Worm (Caenorhabditis elegans) whole organism, early embryonic: ENCODE results near the gene Y46C8AM.1.
A peak's percentile ranks its signal among the peaks of the same experiment; 100 is the strongest.
"Not testable (repeated sequence)": the region's sequence is repeated elsewhere in the genome, so short reads cannot be mapped to it uniquely, and the experiment has no call there.

Source experiments
- B0310.2 ChIP-seq: sonication (generic microtip); optimal IDR thresholded peaks from 2 replicates; lab custom pipeline; 2016; ENCODE audit warnings: mild to moderate bottlenecking, missing genetic modification characterization, missing compliant biosample characterization
- F13C5.2 ChIP-seq: sonication (generic microtip); optimal IDR thresholded peaks from 2 replicates; lab custom pipeline; 2017; ENCODE audit warnings: mild to moderate bottlenecking, missing genetic modification characterization, inconsistent platforms, missing compliant biosample characterization
- aly-1 ChIP-seq: sonication (generic microtip); optimal IDR thresholded peaks from 2 replicates; lab custom pipeline; 2016; ENCODE audit warnings: missing genetic modification characterization, missing compliant biosample characterization
- ama-1 ChIP-seq: fragments of 150-350 bp; optimal IDR thresholded peaks from 2 replicates; lab custom pipeline; 2014
- ceh-13 ChIP-seq: fragments of 200-800 bp; sonication (Bioruptor generic); optimal IDR thresholded peaks from 2 replicates; lab custom pipeline; 2018; ENCODE audit warnings: mild to moderate bottlenecking, missing genetic modification characterization, missing compliant biosample characterization
- ceh-36 ChIP-seq: sonication (generic microtip); optimal IDR thresholded peaks from 2 replicates; lab custom pipeline; 2016; ENCODE audit warnings: missing genetic modification characterization, inconsistent platforms, missing compliant biosample characterization
- ets-7 ChIP-seq: sonication (generic microtip); optimal IDR thresholded peaks from 2 replicates; lab custom pipeline; 2016; ENCODE audit warnings: missing genotype, missing genetic modification characterization, missing compliant biosample characterization
- flt-1 ChIP-seq: fragments of 200-800 bp; sonication (Bioruptor generic); IDR thresholded peaks from 2 replicates; pipeline ENCODE4 v1.3.6; 2022; ENCODE audit warnings: missing genetic modification characterization, missing compliant biosample characterization
- hmbx-1 ChIP-seq: sonication (generic microtip); optimal IDR thresholded peaks from 2 replicates; lab custom pipeline; 2016; ENCODE audit warnings: mild to moderate bottlenecking, missing genetic modification characterization, missing compliant biosample characterization
- hmg-4 ChIP-seq: fragments of 200-800 bp; sonication (Bioruptor generic); optimal IDR thresholded peaks from 2 replicates; lab custom pipeline; 2018; ENCODE audit warnings: mild to moderate bottlenecking, missing genetic modification characterization, missing compliant biosample characterization
- hnd-1 ChIP-seq: sonication (generic microtip); optimal IDR thresholded peaks from 2 replicates; lab custom pipeline; 2016; ENCODE audit warnings: missing genetic modification characterization, missing compliant biosample characterization
- pes-1 ChIP-seq: fragments of 200-800 bp; sonication (Bioruptor generic); IDR thresholded peaks from 2 replicates; pipeline ENCODE4 v1.3.6; 2022; ENCODE audit warnings: missing genetic modification reagents, missing genetic modification characterization, missing compliant biosample characterization
- scrt-1 ChIP-seq: fragments of 200-800 bp; sonication (Bioruptor generic); IDR thresholded peaks from 2 replicates; pipeline ENCODE4 v1.3.6; 2022; ENCODE audit warnings: missing genetic modification characterization, missing compliant biosample characterization
- sea-1 ChIP-seq: fragments of 200-800 bp; sonication (Bioruptor generic); conservative IDR thresholded peaks from 2 replicates; pipeline ENCODE4 v1.3.6; 2022; ENCODE audit warnings: missing genetic modification characterization, missing compliant biosample characterization
- tbx-11 ChIP-seq: fragments of 200-800 bp; sonication (Bioruptor generic); IDR thresholded peaks from 2 replicates; pipeline ENCODE4 v1.3.6; 2022; ENCODE audit warnings: missing genetic modification characterization, missing compliant biosample characterization
- tbx-37 ChIP-seq: fragments of 200-800 bp; sonication (Bioruptor generic); conservative IDR thresholded peaks from 2 replicates; pipeline ENCODE4 v1.3.6; 2022; ENCODE audit warnings: missing genetic modification reagents, missing genetic modification characterization, missing compliant biosample characterization
- tra-4 ChIP-seq: sonication (generic microtip); optimal IDR thresholded peaks from 2 replicates; lab custom pipeline; 2017; ENCODE audit warnings: missing genetic modification characterization, missing compliant biosample characterization

Y46C8AM.1 gene

DNA sequence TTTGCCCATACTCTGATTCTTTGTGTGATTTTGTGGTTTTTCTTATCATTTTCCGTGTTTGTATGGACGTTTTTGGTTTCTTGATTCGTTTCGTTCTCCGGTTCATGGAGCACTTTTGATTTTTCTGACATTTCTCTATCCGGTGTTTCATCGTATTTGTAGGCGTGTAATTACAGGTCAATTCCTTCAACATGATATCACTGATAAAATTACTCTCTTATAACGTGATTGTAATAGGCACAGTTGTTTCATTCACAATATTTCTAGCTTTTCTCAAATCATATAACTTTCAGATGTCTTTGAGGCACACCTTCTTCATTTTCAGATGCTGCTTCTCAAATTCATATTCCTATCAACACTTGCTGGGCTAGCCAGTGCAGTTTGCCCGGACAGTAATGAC, 30.3 kb upstream of the Y46C8AM.1 start, which contains the start of gene clec-70:
Gene clec-70 (plus strand): TSS at position 301 of the 400 bp plus-strand sequence.
- TF ChIP-seq sea-1; ets-7 (tag; lab: Kevin White, UChicago); ama-1 (lab: Kevin White, UChicago): not testable (repeated sequence)

DNA sequence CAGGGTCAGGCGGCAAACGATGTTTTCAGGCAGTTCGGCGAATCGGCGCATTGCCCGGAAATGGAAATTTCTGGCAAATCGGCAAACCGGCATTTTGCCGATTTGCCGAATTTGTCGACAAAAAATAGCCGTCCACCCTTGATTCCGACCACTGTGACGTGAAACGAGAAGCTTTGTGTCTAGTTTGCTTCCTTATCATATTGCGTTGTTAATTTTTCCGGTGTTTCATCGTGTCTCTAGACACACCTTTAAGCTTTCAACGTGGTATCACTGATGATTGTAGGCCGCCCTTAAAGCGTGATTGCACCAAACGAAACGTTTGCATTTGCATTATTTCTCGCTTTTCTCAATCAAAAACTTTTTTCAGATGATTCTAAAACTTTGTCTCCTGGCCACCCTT, 25.6 kb upstream of the Y46C8AM.1 start, which contains the start of gene clec-71:
Gene clec-71 (plus strand): TSS at position 362 of the 400 bp plus-strand sequence.
- TF ChIP-seq sea-1 (no peak), hnd-1 (tag; lab: Kevin White, UChicago) (no peak), F13C5.2 (tag; lab: Kevin White, UChicago) (no peak), flt-1 (GFP tag; lab: Robert Waterston, UW) (no peak), hmg-4 (GFP tag; lab: Kevin White, UChicago) (no peak), aly-1 (tag; lab: Kevin White, UChicago) (no peak), hmbx-1 (no peak), ceh-13 (GFP tag; lab: Kevin White, UChicago) (no peak), tra-4 (tag; lab: Kevin White, UChicago) (no peak), ceh-36 (tag; lab: Kevin White, UChicago) (no peak), ama-1 (lab: Kevin White, UChicago) (no peak), B0310.2 (tag; lab: Kevin White, UChicago) (no peak), tbx-37 (no peak), pes-1 (GFP tag; lab: Robert Waterston, UW) (no peak), ets-7 (tag; lab: Kevin White, UChicago) (no peak), tbx-11 (GFP tag; lab: Robert Waterston, UW) (no peak)

DNA sequence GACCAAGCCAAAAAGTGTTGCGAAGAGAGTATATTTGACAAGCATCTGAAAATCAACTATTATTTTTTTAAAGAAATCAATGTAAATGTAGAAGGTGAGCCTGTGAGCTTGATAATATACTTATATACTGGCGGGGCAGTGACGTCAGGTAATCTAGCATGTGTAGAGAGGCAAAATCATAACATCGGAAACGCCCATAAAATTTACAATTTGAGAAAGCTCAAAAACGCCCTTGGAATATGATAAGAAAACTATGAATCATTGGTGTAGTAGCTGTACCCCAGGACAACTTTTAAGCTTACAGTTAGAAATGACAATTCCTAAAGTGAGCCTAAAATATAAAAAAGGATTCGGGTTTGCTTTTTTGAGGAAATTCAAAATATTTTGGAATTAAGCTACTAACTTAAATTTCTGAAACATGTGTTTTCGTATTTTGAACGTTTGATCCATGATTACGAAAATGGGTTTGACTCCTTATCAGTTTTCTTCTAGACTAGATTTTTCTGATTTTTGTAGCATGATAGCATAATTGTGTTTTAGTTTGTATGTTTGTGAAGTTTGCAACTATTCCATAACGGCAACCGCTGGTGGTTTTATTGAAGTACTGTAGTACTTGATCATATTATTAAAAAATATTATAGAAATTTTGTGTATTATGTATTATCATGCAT, 20.9 kb upstream of the Y46C8AM.1 start, which contains the start of gene clec-174:
Gene clec-174 (minus strand): TSS at position 51 of the 671 bp plus-strand sequence.
- TF ChIP-seq F13C5.2 (tag; lab: Kevin White, UChicago) = no peak
- no peak for TF ChIP-seq tbx-37
- TF ChIP-seq flt-1 (GFP tag; lab: Robert Waterston, UW) = no peak
- no peak for TF ChIP-seq sea-1
- TF ChIP-seq tbx-11 (GFP tag; lab: Robert Waterston, UW) = no peak
- no peak for TF ChIP-seq ama-1 (lab: Kevin White, UChicago)
- TF ChIP-seq aly-1 (tag; lab: Kevin White, UChicago) = no peak
- no peak for TF ChIP-seq tra-4 (tag; lab: Kevin White, UChicago)
- no peak for TF ChIP-seq pes-1 (GFP tag; lab: Robert Waterston, UW)
- TF ChIP-seq scrt-1 (GFP tag; lab: Robert Waterston, UW) = no peak
- TF ChIP-seq hmbx-1 = no peak

DNA sequence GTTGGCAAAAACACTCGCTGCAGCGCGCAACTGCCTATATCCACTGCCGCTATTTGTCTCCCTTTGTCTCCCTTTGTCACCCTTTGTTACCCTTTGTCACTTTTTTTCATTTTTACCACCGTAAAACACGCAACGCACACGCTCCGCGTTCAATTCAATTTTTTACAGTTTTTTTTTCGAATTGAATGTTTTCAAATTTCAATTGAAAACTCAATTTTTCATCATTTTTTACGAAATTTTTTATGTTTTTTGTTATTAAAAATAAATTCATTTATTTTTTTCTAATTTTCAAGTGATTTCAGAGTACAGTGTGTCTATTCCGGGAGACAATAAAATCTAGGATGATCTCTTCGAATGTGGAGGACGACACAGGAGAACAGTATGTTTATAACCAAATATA, 19.7 kb upstream of the Y46C8AM.1 start, which contains the start of gene Y46C8AL.11:
Gene Y46C8AL.11 (plus strand): TSS at position 301 of the 400 bp plus-strand sequence.
- TF ChIP-seq aly-1 (tag; lab: Kevin White, UChicago) = no peak
- no peak for TF ChIP-seq B0310.2 (tag; lab: Kevin White, UChicago)
- no peak for TF ChIP-seq ceh-13 (GFP tag; lab: Kevin White, UChicago)
- no peak for TF ChIP-seq sea-1
- no peak for TF ChIP-seq hmg-4 (GFP tag; lab: Kevin White, UChicago)
- no peak for TF ChIP-seq ceh-36 (tag; lab: Kevin White, UChicago)
- no peak for TF ChIP-seq ets-7 (tag; lab: Kevin White, UChicago)
- no peak for TF ChIP-seq tbx-11 (GFP tag; lab: Robert Waterston, UW)
- TF ChIP-seq pes-1 (GFP tag; lab: Robert Waterston, UW) = no peak
- TF ChIP-seq tra-4 (tag; lab: Kevin White, UChicago) = no peak
- no peak for TF ChIP-seq hnd-1 (tag; lab: Kevin White, UChicago)
- TF ChIP-seq F13C5.2 (tag; lab: Kevin White, UChicago) = no peak
- TF ChIP-seq tbx-37 = no peak
- no peak for TF ChIP-seq scrt-1 (GFP tag; lab: Robert Waterston, UW)

DNA sequence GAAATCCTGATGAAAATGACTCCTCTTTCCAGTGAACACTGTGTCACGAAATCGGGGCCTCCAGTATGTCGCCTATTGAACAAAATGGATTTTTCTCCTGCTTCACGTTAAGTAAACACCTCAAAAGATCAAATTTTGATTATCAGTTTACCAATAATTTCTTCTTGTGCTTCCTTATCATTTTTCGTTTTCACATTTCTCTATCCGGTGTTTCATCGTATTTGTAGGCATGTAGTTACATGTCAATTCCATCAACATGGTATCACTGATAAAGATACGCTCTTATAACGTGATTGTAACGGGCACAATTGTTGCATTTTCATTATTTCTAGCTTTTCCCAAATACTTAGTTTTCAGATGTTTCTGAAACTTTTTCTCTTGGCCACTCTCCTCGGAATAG, 18.2 kb upstream of the Y46C8AM.1 start, which contains the start of gene clec-72:
Gene clec-72 (plus strand): TSS at position 358 of the 400 bp plus-strand sequence.
- no peak for TF ChIP-seq tbx-37
- TF ChIP-seq ceh-36 (tag; lab: Kevin White, UChicago) = no peak
- TF ChIP-seq ets-7 (tag; lab: Kevin White, UChicago) = no peak
- TF ChIP-seq hnd-1 (tag; lab: Kevin White, UChicago) = no peak
- no peak for TF ChIP-seq pes-1 (GFP tag; lab: Robert Waterston, UW)
- TF ChIP-seq aly-1 (tag; lab: Kevin White, UChicago) = no peak
- TF ChIP-seq hmbx-1 = no peak
- no peak for TF ChIP-seq ama-1 (lab: Kevin White, UChicago)
- no peak for TF ChIP-seq tra-4 (tag; lab: Kevin White, UChicago)
- TF ChIP-seq ceh-13 (GFP tag; lab: Kevin White, UChicago) = no peak
- TF ChIP-seq sea-1 = no peak
- no peak for TF ChIP-seq tbx-11 (GFP tag; lab: Robert Waterston, UW)
- no peak for TF ChIP-seq F13C5.2 (tag; lab: Kevin White, UChicago)
- no peak for TF ChIP-seq B0310.2 (tag; lab: Kevin White, UChicago)
- no peak for TF ChIP-seq scrt-1 (GFP tag; lab: Robert Waterston, UW)
- TF ChIP-seq hmg-4 (GFP tag; lab: Kevin White, UChicago) = no peak
- TF ChIP-seq flt-1 (GFP tag; lab: Robert Waterston, UW) = no peak

DNA sequence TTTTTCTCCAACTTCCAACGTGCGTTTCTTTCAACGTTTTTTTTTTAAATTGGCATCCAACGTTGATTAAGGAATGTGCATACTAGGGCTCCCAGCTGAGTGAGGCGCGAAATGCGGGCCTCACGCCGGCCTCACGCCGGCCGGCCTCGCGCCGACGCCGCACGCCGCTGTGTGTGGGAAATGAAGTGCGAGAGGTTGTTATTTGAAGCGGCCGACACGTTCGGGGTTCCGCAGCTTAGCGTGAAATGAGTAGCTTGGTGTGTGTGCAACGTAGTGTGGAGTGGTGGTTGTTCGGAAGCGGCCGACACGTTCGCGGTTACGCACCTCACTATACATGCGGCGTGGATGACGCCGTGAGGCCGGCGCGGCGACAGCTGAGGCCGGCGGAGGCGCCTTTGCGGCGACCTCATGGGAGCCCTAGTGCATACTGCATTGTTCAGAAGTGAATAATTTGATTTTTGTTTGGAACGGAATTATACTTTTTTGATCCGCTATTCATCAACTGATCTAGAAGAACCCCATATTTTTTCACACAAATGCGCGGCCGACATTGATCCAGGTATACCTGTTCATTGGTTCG, 15.2 kb upstream of the Y46C8AM.1 start:
- TF ChIP-seq scrt-1 (GFP tag; lab: Robert Waterston, UW) = 0 out of 2 replicates have a peak, but pooled peaks have one; percentile 32

DNA sequence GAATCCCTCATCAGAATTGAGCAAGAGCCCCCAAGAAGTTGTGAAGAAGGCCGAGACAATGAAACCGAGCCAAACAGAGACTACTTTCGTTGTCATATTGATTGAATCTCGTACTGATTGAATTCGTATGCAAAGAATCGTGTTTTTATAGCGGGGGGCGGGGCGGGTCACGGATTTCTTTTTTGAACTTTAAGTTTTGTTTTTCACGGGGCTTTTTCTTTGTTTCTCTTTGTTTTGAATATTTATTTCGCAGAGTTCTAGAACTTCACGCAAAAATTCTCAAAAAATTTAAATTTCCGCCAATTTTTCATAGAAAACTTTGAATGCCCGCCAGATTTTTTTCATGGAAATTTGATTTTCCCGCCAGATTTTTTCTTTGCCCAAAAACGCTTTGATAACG, 6.6 kb upstream of the Y46C8AM.1 start, which contains the start of gene clec-73:
Gene clec-73 (minus strand): TSS at position 101 of the 400 bp plus-strand sequence.
- TF ChIP-seq tbx-11 (GFP tag; lab: Robert Waterston, UW) (no peak), tbx-37 (no peak), sea-1 (no peak), flt-1 (GFP tag; lab: Robert Waterston, UW) (no peak), hnd-1 (tag; lab: Kevin White, UChicago) (no peak), tra-4 (tag; lab: Kevin White, UChicago) (no peak), ets-7 (tag; lab: Kevin White, UChicago) (no peak), scrt-1 (GFP tag; lab: Robert Waterston, UW) (no peak), pes-1 (GFP tag; lab: Robert Waterston, UW) (no peak)
